Worm (Caenorhabditis elegans) whole organism, dauer: ENCODE measurements around the gene C27H5.6.

Experiments used
- unc-62 ChIP-seq: sonication (generic microtip); optimal IDR thresholded peaks from 2 replicates; lab custom pipeline; 2017; ENCODE audit warnings: missing biosample characterization, missing genetic modification reagents, missing genetic modification characterization

Gene C27H5.6

DNA sequence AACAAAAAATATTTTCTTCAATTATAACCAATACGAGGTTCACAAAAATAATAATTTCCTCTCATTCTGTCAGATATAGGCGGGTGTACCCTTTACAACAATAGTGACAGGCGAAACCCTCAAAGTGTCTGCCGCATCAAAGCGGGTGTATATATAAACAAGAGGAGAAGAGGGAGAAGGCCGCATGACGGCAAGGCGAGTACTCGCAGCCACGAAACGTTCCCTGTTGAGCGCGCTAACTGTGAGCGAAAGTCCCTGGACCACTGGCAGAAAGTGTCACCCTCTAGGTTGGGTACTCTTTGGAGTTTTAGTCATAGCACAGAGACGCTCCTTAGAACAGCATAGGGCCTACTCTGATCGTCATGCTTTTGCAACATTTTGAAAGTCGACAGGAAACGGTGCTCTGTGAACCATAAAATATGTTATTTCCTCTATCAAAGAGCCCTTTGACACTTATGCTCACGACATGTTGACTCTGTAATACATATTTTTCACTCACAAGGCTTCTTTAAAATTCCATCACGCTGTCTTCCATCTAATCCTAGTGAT is 13.1 kb upstream of the C27H5.6 start, which contains the start of gene pcrg-1:
pcrg-1 (plus strand) TSS at position 499 of the 549 bp plus-strand sequence.
- no peak for TF ChIP-seq unc-62 (GFP tag; lab: Kevin White, UChicago)

DNA sequence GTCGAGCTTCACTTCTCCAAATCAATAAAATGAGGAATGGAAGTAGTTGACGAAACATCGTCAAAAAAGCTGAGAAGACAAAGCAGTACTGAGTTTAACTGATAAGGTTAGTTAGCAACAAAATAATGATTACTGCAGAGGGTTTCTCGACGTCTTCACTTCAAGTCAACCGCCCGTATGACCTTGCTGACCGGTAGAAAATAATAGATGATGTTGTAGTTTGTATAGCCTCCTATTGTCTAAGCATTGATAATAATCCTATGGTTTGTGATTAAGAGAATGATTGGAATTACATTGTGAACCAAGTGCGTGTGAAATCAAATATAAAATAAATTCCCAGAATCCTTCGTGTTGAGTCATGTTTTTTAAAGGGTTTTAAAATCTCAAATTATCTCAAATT is 12.3 kb upstream of the C27H5.6 start, which contains the start of gene E04F6.6:
E04F6.6 (minus strand) TSS at position 258 of the 400 bp plus-strand sequence.
- no peak for TF ChIP-seq unc-62 (GFP tag; lab: Kevin White, UChicago)

DNA sequence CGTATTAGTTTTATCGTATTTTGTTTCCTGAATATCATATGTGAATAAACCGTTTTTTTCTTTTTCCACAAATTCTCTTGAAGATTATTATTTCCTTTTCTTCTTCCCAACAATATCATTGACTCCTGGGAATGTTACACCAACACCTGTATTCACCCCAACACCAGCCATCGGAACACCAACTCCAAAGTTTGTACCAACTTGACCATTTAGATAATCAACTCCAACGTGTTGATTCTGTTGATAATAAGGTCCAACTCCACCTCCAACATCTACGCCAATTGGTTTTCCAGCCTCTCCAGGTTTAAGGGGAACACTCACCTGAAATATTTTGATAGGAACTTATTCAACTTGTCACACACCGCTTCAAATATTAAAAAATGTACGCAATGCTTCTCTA is 10.4 kb upstream of the C27H5.6 start:
- TF ChIP-seq unc-62 (GFP tag; lab: Kevin White, UChicago): no peak

DNA sequence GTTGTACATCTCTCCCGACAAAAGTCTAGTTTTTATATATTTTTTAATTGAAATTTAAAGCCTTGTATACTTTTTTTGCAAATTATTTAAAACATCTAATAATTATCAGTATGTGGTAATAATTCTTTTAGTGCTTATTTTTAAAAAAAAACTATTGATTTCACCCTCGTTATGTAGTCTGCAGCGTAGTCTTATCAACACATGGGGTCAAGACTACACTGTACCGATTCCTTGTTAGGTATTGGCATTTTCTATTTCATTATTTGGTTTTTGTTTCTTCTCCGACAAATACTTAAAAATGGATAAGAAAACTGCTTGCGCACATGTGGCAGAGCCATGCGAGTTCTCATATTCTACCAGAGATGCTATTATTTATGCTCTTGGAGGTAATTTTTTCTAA is 9.0 kb upstream of the C27H5.6 start, which contains the start of gene maoc-1:
maoc-1 (plus strand) TSS at position 237 of the 400 bp plus-strand sequence.
- TF ChIP-seq unc-62 (GFP tag; lab: Kevin White, UChicago): no peak

- no peak for TF ChIP-seq unc-62 (GFP tag; lab: Kevin White, UChicago)
Observed at ce11 chrII:7195541-7195940, 8.5 kb upstream of the C27H5.6 start, which contains the start of gene acdh-12. acdh-12 (minus strand) TSS chrII:7195641.

DNA sequence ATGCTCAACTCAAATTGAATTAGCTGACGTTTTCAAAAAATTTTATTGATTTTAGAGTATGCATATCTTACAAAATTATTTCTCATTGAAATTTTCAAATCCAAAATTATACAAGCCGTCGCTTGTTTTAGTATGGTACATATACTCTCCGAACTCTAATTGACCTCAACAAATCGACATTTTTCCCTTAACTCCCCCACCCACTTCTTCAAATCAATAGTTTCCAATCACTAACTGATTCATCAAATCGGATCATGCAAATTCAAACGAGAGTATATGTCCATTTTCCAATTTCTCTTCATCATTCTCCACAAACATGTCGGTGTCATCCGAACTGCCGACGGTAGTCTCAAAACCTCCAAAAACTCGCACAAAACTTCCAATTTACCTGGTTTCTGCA is 2.1 kb upstream of the C27H5.6 start, which contains the start of gene E04F6.4:
E04F6.4 (plus strand) TSS at position 301 of the 400 bp plus-strand sequence.
- no peak for TF ChIP-seq unc-62 (GFP tag; lab: Kevin White, UChicago)

ce11 chrII:7186117-7186516 is 893 bp downstream of the C27H5.6 start:
- TF ChIP-seq unc-62 (GFP tag; lab: Kevin White, UChicago): no peak

- no peak for TF ChIP-seq unc-62 (GFP tag; lab: Kevin White, UChicago)
Observed at ce11 chrII:7183493-7184272, 3.3 kb downstream of the C27H5.6 start, which contains the start of gene pdl-1. pdl-1 (plus strand) TSS chrII:7183801.

- no peak for TF ChIP-seq unc-62 (GFP tag; lab: Kevin White, UChicago)
Observed at ce11 chrII:7182630-7183029, 4.4 kb downstream of the C27H5.6 start.

DNA sequence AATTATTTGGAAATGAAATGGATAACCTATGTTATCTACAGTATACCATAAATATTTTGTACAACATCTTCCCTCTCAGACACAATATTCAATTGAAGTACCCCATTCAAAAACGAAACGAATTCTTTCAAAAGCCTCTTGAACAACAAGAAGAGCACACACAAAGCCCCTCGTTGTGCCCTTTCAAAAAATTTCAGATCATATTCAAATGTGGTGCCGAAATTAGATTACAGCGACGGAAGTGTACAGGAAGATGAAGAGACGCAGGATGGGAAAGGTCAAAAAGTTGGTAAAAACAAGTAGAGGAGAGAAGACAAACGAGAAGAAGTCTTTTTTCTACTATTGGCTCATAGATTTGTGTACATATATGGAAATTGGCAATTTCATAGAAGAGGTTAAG is 10.9 kb downstream of the C27H5.6 start:
- no peak for TF ChIP-seq unc-62 (GFP tag; lab: Kevin White, UChicago)

DNA sequence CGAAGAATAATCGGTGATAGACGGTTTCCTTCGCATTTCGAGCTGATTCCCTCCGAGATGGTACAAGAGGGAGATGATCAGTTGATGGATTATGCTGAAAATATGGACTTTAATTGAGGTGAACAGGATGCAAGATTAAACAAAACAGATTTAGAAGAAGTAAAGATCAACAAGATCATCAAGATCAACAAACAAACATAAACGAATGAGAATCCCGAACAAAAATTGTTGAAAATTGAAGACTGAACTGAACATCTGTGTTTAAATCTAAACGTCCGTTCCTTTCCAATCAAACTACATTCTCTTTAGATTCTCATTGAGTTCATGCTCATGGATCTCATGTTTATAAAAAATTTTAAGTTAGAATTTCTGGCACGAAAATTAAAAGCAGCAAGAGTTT is 12.2 kb downstream of the C27H5.6 start, which contains the start of gene glc-4:
glc-4 (minus strand) TSS at position 101 of the 400 bp plus-strand sequence.
- TF ChIP-seq unc-62 (GFP tag; lab: Kevin White, UChicago): no peak

DNA sequence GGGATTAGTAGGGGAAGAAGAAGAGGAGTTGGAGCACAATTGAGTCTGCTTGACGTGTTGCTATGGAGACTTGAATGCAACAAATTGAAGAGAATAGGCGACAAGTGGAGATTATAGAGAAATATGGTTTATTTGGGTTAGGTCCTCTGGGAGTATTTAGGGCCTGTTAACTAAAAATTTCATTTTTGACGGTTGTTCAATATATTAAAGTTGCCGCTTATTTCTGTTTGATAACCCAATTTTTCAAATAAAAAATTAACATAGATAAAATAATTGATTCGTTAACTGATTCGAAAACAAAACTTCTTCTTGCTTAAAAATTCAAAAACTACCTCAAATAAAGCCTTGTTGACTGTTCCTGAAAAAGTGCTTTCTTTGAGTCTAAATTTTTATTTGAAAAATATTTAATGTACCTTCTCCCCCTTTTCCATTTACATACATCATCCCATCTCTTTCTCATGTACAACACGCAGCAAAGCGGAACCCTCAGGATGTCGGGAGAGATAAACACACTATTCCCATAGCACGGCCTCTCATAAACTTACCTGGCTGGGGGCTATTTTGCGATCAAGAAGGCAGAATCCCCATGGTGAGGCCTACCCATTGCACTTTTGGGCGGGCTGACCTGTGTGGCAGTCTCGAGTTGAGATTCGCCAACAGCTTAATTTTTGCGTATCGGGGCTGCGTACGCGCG is 15.6 kb downstream of the C27H5.6 start, which contains the start of gene dyf-13:
dyf-13 (minus strand) TSS at position 51 of the 694 bp plus-strand sequence.
- TF ChIP-seq unc-62 (GFP tag; lab: Kevin White, UChicago): no peak

ce11 chrII:7168712-7169111 is 18.3 kb downstream of the C27H5.6 start, which contains the start of gene col-36:
col-36 (minus strand) TSS chrII:7168812.
- no peak for TF ChIP-seq unc-62 (GFP tag; lab: Kevin White, UChicago)

DNA sequence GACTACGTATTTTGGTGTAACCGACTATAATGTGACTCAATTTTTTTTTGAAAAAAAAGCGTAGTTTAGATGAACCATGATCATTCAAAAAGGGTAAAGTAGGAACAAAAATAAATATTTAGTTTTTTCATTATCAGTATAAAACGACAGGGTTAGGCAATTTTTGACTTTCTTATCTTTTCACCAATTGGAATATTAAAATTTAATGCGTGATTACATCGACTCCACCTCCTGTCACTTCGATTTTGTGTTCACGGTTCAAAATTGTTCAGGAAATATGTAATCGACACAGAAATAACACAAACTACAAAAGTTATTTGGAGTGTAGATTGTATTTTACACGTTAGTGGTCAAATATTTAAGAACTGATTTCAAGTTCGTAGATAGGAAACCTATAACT is 20.2 kb downstream of the C27H5.6 start:
- TF ChIP-seq unc-62 (GFP tag; lab: Kevin White, UChicago): no peak

- no peak for TF ChIP-seq unc-62 (GFP tag; lab: Kevin White, UChicago)
Observed at ce11 chrII:7165749-7166148, 21.3 kb downstream of the C27H5.6 start, which contains the start of gene mfsd-13.2. mfsd-13.2 (minus strand) TSS chrII:7165849.
